Worm (Caenorhabditis elegans): ENCODE measurements around the gene T04F8.3.

- TF ChIP-seq ceh-82 (tag; optimal IDR thresholded peaks at IDR 0.05) (no peak), tbx-2 (tag; optimal IDR thresholded peaks at IDR 0.05) (no peak), ama-1 (optimal IDR thresholded peaks at IDR 0.05) (no peak), lin-13 (GFP tag; optimal IDR thresholded peaks at IDR 0.05) (no peak), ztf-11 (tag; optimal IDR thresholded peaks at IDR 0.05) (no peak), nhr-28 (tag; optimal IDR thresholded peaks at IDR 0.05) (no peak), nhr-76 (tag; optimal IDR thresholded peaks at IDR 0.05) (no peak), zag-1 (tag; optimal IDR thresholded peaks at IDR 0.05) (no peak), skn-1 (tag; optimal IDR thresholded peaks at IDR 0.05) (no peak), nhr-11 (tag; optimal IDR thresholded peaks at IDR 0.05) (no peak), rnt-1 (tag; optimal IDR thresholded peaks at IDR 0.05) (no peak), lin-35 (GFP tag; optimal IDR thresholded peaks at IDR 0.05) (no peak), lin-39 (tag; optimal IDR thresholded peaks at IDR 0.05) (no peak), ceh-63 (GFP tag; optimal IDR thresholded peaks at IDR 0.05) (no peak)
Measured at ce11 chrX:11637721-11638120, 20.7 kb upstream of the T04F8.3 start.
